Worm (Caenorhabditis elegans): Measurements from ENCODE around the gene ZK757.10.

ce11 chrIII:9876951-9877350, at the start of gene ZK757.10:
- TF ChIP-seq unc-62 (GFP tag; optimal IDR thresholded peaks at IDR 0.05) = no peak
- TF ChIP-seq snpc-4 (tag; optimal IDR thresholded peaks at IDR 0.05) = no peak
- no peak for TF ChIP-seq ztf-11 (tag; optimal IDR thresholded peaks at IDR 0.05)
- no peak for TF ChIP-seq elt-1 (tag; optimal IDR thresholded peaks at IDR 0.05)
- TF ChIP-seq ama-1 (optimal IDR thresholded peaks at IDR 0.05) = no peak
